Fruit fly (Drosophila melanogaster) whole organism, embryonic: ENCODE measurements around the gene alpha-Est3.

Experiments used
- CG10267 ChIP-seq: fragments of 200-800 bp; sonication (Bioruptor generic); optimal IDR thresholded peaks from 2 replicates; lab custom pipeline; 2018; ENCODE audit warnings: missing biosample characterization, mild to moderate bottlenecking, missing genetic modification characterization, moderate library complexity
- CG10543 ChIP-seq: fragments of 200-800 bp; sonication (Bioruptor generic); optimal IDR thresholded peaks from 3 replicates; lab custom pipeline; 2017; ENCODE audit warnings: missing biosample characterization, mild to moderate bottlenecking, missing genetic modification characterization, moderate library complexity
- CG10565 ChIP-seq: fragments of 200-800 bp; sonication (Bioruptor generic); optimal IDR thresholded peaks from 3 replicates; lab custom pipeline; 2016; ENCODE audit warnings: missing biosample characterization, mild to moderate bottlenecking, missing genetic modification characterization
- CG11696 ChIP-seq: fragments of 200-800 bp; sonication (Bioruptor generic); IDR thresholded peaks from 2 replicates; pipeline ENCODE4 v1.3.6; 2022; ENCODE audit warnings: missing biosample characterization, missing genetic modification characterization
- CG1233 ChIP-seq: fragments of 200-800 bp; sonication (Bioruptor generic); optimal IDR thresholded peaks from 4 replicates; lab custom pipeline; 2018; ENCODE audit warnings: missing biosample characterization, mild to moderate bottlenecking, missing genetic modification characterization
- CG13424 ChIP-seq: fragments of 200-800 bp; sonication (Bioruptor generic); optimal IDR thresholded peaks from 2 replicates; lab custom pipeline; 2019; ENCODE audit warnings: missing biosample characterization, mild to moderate bottlenecking, missing genetic modification characterization, moderate library complexity
- CG14441 ChIP-seq: fragments of 200-800 bp; sonication (Bioruptor generic); IDR thresholded peaks from 2 replicates; pipeline ENCODE4 v1.3.6; 2022; ENCODE audit warnings: missing biosample characterization, missing genetic modification characterization
- CG15514 ChIP-seq: fragments of 200-800 bp; sonication (Bioruptor generic); optimal IDR thresholded peaks from 3 replicates; lab custom pipeline; 2017; ENCODE audit warnings: missing biosample characterization, missing genetic modification characterization, mild to moderate bottlenecking, moderate library complexity, missing genetic modification reagents
- CG17612 ChIP-seq: fragments of 200-800 bp; sonication (Bioruptor generic); IDR thresholded peaks from 2 replicates; pipeline ENCODE4 v1.3.6; 2022; ENCODE audit warnings: missing biosample characterization, missing genetic modification characterization
- CG17829 ChIP-seq: fragments of 200-800 bp; optimal IDR thresholded peaks from 2 replicates; lab custom pipeline; 2019; ENCODE audit warnings: missing biosample characterization, mild to moderate bottlenecking, missing genetic modification characterization, moderate library complexity
- CG18476 ChIP-seq: fragments of 200-800 bp; sonication (Bioruptor generic); optimal IDR thresholded peaks from 2 replicates; lab custom pipeline; 2016; ENCODE audit warnings: missing biosample characterization, mild to moderate bottlenecking, missing genetic modification characterization
- CG30431 ChIP-seq: fragments of 200-800 bp; sonication (Bioruptor generic); optimal IDR thresholded peaks from 2 replicates; lab custom pipeline; 2017; ENCODE audit warnings: missing biosample characterization, missing genetic modification characterization
- CG31224 ChIP-seq: fragments of 200-800 bp; sonication (Bioruptor generic); IDR thresholded peaks from 2 replicates; pipeline ENCODE4 v1.3.6; 2022; ENCODE audit warnings: missing biosample characterization, missing genetic modification characterization
- CG32532 ChIP-seq: fragments of 200-800 bp; sonication (Bioruptor generic); IDR thresholded peaks from 2 replicates; pipeline ENCODE4 v1.3.6; 2022; ENCODE audit warnings: missing biosample characterization, missing genetic modification characterization
- CG33557 ChIP-seq: fragments of 200-800 bp; sonication (Bioruptor generic); optimal IDR thresholded peaks from 2 replicates; lab custom pipeline; 2019; ENCODE audit warnings: missing biosample characterization, mild to moderate bottlenecking, missing genetic modification characterization, moderate library complexity
- CG4707 ChIP-seq: fragments of 200-800 bp; sonication (Bioruptor generic); optimal IDR thresholded peaks from 2 replicates; lab custom pipeline; 2018; ENCODE audit warnings: missing biosample characterization, mild to moderate bottlenecking, missing genetic modification characterization, moderate library complexity
- CG4730 ChIP-seq: fragments of 200-800 bp; sonication (Bioruptor generic); IDR thresholded peaks from 2 replicates; pipeline ENCODE4 v1.3.6; 2022; ENCODE audit warnings: missing biosample characterization, missing genetic modification characterization
- CG7963 ChIP-seq: fragments of 200-800 bp; sonication (Bioruptor generic); IDR thresholded peaks from 3 replicates; pipeline ENCODE4 v1.3.6; 2022; ENCODE audit warnings: missing biosample characterization, missing genetic modification characterization; ENCODE audit not compliant: partially characterized antibody
- CG8924 ChIP-seq: fragments of 200-800 bp; optimal IDR thresholded peaks from 3 replicates; lab custom pipeline; 2019; ENCODE audit warnings: missing biosample characterization, mild to moderate bottlenecking, missing genetic modification characterization, moderate library complexity
- CG9797 ChIP-seq: fragments of 200-800 bp; sonication (Bioruptor generic); optimal IDR thresholded peaks from 3 replicates; lab custom pipeline; 2018; ENCODE audit warnings: missing biosample characterization, mild to moderate bottlenecking, missing genetic modification characterization
- CTCF ChIP-seq: fragments of 200-800 bp; sonication (Bioruptor generic); optimal IDR thresholded peaks from 2 replicates; lab custom pipeline; 2017; ENCODE audit warnings: missing biosample characterization, mild to moderate bottlenecking, missing genetic modification characterization, moderate library complexity
- Doc2 ChIP-seq: fragments of 200-800 bp; sonication (Bioruptor generic); IDR thresholded peaks from 2 replicates; pipeline ENCODE4 v1.3.6; 2022; ENCODE audit warnings: missing biosample characterization, missing genetic modification characterization
- E2f1 ChIP-seq: fragments of 200-800 bp; sonication (Bioruptor generic); IDR thresholded peaks from 2 replicates; pipeline ENCODE4 v1.3.6; 2022; ENCODE audit warnings: missing biosample characterization, missing genetic modification characterization
- HLH3B ChIP-seq: fragments of 200-800 bp; sonication (Bioruptor generic); IDR thresholded peaks from 2 replicates; pipeline ENCODE4 v1.3.6; 2022; ENCODE audit warnings: missing biosample characterization, missing genetic modification characterization
- HLHmδ ChIP-seq: fragments of 200-800 bp; sonication (Bioruptor generic); optimal IDR thresholded peaks from 2 replicates; lab custom pipeline; 2018; ENCODE audit warnings: missing biosample characterization, mild to moderate bottlenecking, missing genetic modification characterization, moderate library complexity
- Med ChIP-seq: fragments of 200-800 bp; sonication (Bioruptor generic); peaks from one replicate; lab custom pipeline; 2016; ENCODE audit warnings: missing biosample characterization, missing genetic modification characterization, mild to moderate bottlenecking, inconsistent platforms, moderate library complexity
- Pdp1 ChIP-seq, 2 experiments: fragments of 200-800 bp; sonication (Bioruptor generic); optimal IDR thresholded peaks; 3 replicates each; lab custom pipeline; 2016; ENCODE audit warnings: missing biosample characterization in 2 of 2, missing genetic modification characterization in 2 of 2, mild to moderate bottlenecking in 1 of 2, moderate library complexity in 1 of 2
- Sin3A ChIP-seq: fragments of >200 bp; optimal IDR thresholded peaks from 2 replicates; lab custom pipeline; 2018
- ash1 ChIP-seq: fragments of 200-800 bp; sonication (Bioruptor generic); optimal IDR thresholded peaks from 2 replicates; lab custom pipeline; 2018; ENCODE audit warnings: missing biosample characterization, mild to moderate bottlenecking, missing genetic modification characterization
- cg ChIP-seq: fragments of 200-800 bp; sonication (Bioruptor generic); optimal IDR thresholded peaks from 3 replicates; lab custom pipeline; 2019; ENCODE audit warnings: missing biosample characterization, mild to moderate bottlenecking, missing genetic modification characterization, moderate library complexity
- chif ChIP-seq, 2 experiments: fragments of 200-800 bp; sonication (Bioruptor generic); optimal IDR thresholded peaks; 3 replicates each; lab custom pipeline; 2016; ENCODE audit warnings: missing biosample characterization in 2 of 2, missing genetic modification characterization in 2 of 2
- chinmo ChIP-seq: fragments of 200-800 bp; sonication (Bioruptor generic); IDR thresholded peaks from 4 replicates; pipeline ENCODE4 v1.3.6; 2022; ENCODE audit warnings: missing biosample characterization, missing genetic modification characterization; ENCODE audit not compliant: partially characterized antibody
- crp ChIP-seq, 2 experiments: fragments of 200-800 bp; sonication (Bioruptor generic); optimal IDR thresholded peaks; 2 replicates in 1 of 2; 3 replicates in 1 of 2; lab custom pipeline; 2017; ENCODE audit warnings: missing biosample characterization in 2 of 2, missing genetic modification characterization in 2 of 2, mild to moderate bottlenecking in 1 of 2, moderate library complexity in 1 of 2
- cwo ChIP-seq: fragments of 200-800 bp; sonication (Bioruptor generic); optimal IDR thresholded peaks from 3 replicates; lab custom pipeline; 2017; ENCODE audit warnings: missing biosample characterization, missing genetic modification characterization, mild to moderate bottlenecking, moderate library complexity, missing genetic modification reagents
- da ChIP-seq: fragments of 200-800 bp; sonication (Bioruptor generic); optimal IDR thresholded peaks from 2 replicates; lab custom pipeline; 2016; ENCODE audit warnings: missing biosample characterization, missing genetic modification characterization
- ewg ChIP-seq: fragments of 200-800 bp; sonication (Bioruptor generic); optimal IDR thresholded peaks from 3 replicates; lab custom pipeline; 2017; ENCODE audit warnings: mild to moderate bottlenecking, missing biosample characterization, missing genetic modification reagents, missing genetic modification characterization
- exex ChIP-seq: fragments of 200-800 bp; sonication (Bioruptor generic); optimal IDR thresholded peaks from 4 replicates; lab custom pipeline; 2018; ENCODE audit warnings: missing biosample characterization, mild to moderate bottlenecking, missing genetic modification characterization, moderate library complexity
- fd102C ChIP-seq: fragments of 200-800 bp; sonication (Bioruptor generic); optimal IDR thresholded peaks from 2 replicates; lab custom pipeline; 2018; ENCODE audit warnings: missing biosample characterization, mild to moderate bottlenecking, missing genetic modification characterization, moderate library complexity
- grn ChIP-seq: fragments of 200-800 bp; sonication (Bioruptor generic); optimal IDR thresholded peaks from 3 replicates; lab custom pipeline; 2017; ENCODE audit warnings: missing biosample characterization, missing genetic modification characterization
- hbn ChIP-seq: fragments of 200-800 bp; sonication (Bioruptor generic); IDR thresholded peaks from 2 replicates; pipeline ENCODE4 v1.3.6; 2022; ENCODE audit warnings: missing biosample characterization, missing genetic modification characterization; ENCODE audit not compliant: partially characterized antibody
- ken ChIP-seq: fragments of 200-800 bp; sonication (Bioruptor generic); IDR thresholded peaks from 3 replicates; pipeline ENCODE4 v1.3.6; 2022; ENCODE audit warnings: missing biosample characterization, missing genetic modification characterization
- mirr ChIP-seq: fragments of 200-800 bp; sonication (Bioruptor generic); optimal IDR thresholded peaks from 3 replicates; lab custom pipeline; 2018; ENCODE audit warnings: missing biosample characterization, mild to moderate bottlenecking, missing genetic modification characterization
- pfk ChIP-seq: fragments of 200-800 bp; sonication (Bioruptor generic); optimal IDR thresholded peaks from 2 replicates; lab custom pipeline; 2018; ENCODE audit warnings: missing biosample characterization, mild to moderate bottlenecking, missing genetic modification characterization, moderate library complexity
- pnt ChIP-seq: fragments of 200-800 bp; sonication (Bioruptor generic); optimal IDR thresholded peaks from 3 replicates; lab custom pipeline; 2016; ENCODE audit warnings: missing biosample characterization, missing genetic modification characterization
- repo ChIP-seq: fragments of 200-800 bp; sonication (Bioruptor generic); optimal IDR thresholded peaks from 2 replicates; lab custom pipeline; 2016; ENCODE audit warnings: missing biosample characterization, missing genetic modification characterization
- row ChIP-seq: fragments of 200-800 bp; sonication (Bioruptor generic); IDR thresholded peaks from 3 replicates; pipeline ENCODE4 v1.3.6; 2022; ENCODE audit warnings: missing biosample characterization, missing genetic modification characterization
- slbo ChIP-seq: fragments of 200-800 bp; sonication (Bioruptor generic); IDR thresholded peaks from 2 replicates; pipeline ENCODE4 v1.3.6; 2022; ENCODE audit warnings: missing biosample characterization, missing genetic modification characterization
- slou ChIP-seq: fragments of 200-800 bp; sonication (Bioruptor generic); optimal IDR thresholded peaks from 3 replicates; lab custom pipeline; 2016; ENCODE audit warnings: missing biosample characterization, missing genetic modification characterization
- sug ChIP-seq: fragments of 200-800 bp; optimal IDR thresholded peaks from 2 replicates; lab custom pipeline; 2019; ENCODE audit warnings: missing biosample characterization, mild to moderate bottlenecking, missing genetic modification characterization, moderate library complexity
- tgo ChIP-seq: fragments of 200-800 bp; sonication (Bioruptor generic); IDR thresholded peaks from 3 replicates; pipeline ENCODE4 v1.3.6; 2022; ENCODE audit warnings: missing biosample characterization, missing genetic modification characterization
- ttk ChIP-seq: fragments of 200-800 bp; sonication (Bioruptor generic); IDR thresholded peaks from 2 replicates; pipeline ENCODE4 v2.1.2; 2022; ENCODE audit warnings: missing biosample characterization, missing genetic modification characterization
- zfh1 ChIP-seq: fragments of 200-800 bp; sonication (Bioruptor generic); IDR thresholded peaks from 3 replicates; pipeline ENCODE4 v1.3.6; 2022; ENCODE audit warnings: missing biosample characterization, missing genetic modification characterization

alpha-Est3 gene

DNA sequence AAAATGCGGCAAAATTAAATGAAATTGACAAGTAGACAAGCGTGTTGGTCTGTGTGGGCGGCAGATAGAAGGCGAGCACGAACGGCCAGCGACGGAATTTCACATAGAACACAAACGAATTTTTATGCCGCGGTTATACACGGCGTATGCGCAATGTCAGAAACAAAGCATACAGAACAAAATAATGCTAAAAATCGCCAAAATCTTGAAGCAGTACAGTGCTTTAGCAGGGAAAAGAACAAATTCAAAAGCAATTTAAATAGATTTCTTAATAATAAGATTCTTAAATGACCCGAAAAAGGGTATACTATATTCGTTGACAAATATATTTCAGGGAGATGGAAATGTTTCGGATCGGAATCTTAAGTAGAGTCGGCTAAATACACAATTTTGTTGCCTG lies 40.9 kb downstream of the alpha-Est3 start (continued):
- peak; percentile 80 for TF ChIP-seq slbo (GFP tag; lab: Robert Waterston, UW)
- no peak for TF ChIP-seq CG7963
- no peak for TF ChIP-seq CG33557 (GFP tag; lab: Kevin White, UChicago)
- TF ChIP-seq slou (GFP tag; lab: Kevin White, UChicago), result peak; percentile 18
- no peak for TF ChIP-seq CTCF
- TF ChIP-seq CG4730 (GFP tag; lab: Robert Waterston, UW), result no peak
- no peak for TF ChIP-seq da (GFP tag; lab: Kevin White, UChicago)
- no peak for TF ChIP-seq CG11696 (GFP tag; lab: Robert Waterston, UW)
- peak; percentile 43; the same call in 1 of the 2 replicates for TF ChIP-seq CG14441 (GFP tag; lab: Robert Waterston, UW)
- TF ChIP-seq pnt (GFP tag; lab: Kevin White, UChicago), result no peak
- TF ChIP-seq HLH3B, result 0 out of 2 replicates have a peak, but pooled peaks have one; percentile 23
- no peak for TF ChIP-seq CG10543 (GFP tag; lab: Kevin White, UChicago)
- TF ChIP-seq ken, result no peak
- TF ChIP-seq row (GFP tag; lab: Robert Waterston, UW), result peak; percentile 70
- TF ChIP-seq Doc2 (GFP tag; lab: Robert Waterston, UW), result no peak
- TF ChIP-seq tgo (GFP tag; lab: Robert Waterston, UW), result 0 out of 3 replicates have a peak, but pooled peaks have one; percentile 14
- no peak for TF ChIP-seq CG18476 (GFP tag; lab: Kevin White, UChicago)
- TF ChIP-seq CG17612 (GFP tag; lab: Robert Waterston, UW), result 0 out of 2 replicates have a peak, but pooled peaks have one; percentile 24
- TF ChIP-seq CG30431, result no peak
- TF ChIP-seq CG32532 (GFP tag; lab: Robert Waterston, UW), result peak; percentile 57
- no peak for TF ChIP-seq chif (GFP tag; optimal IDR thresholded peaks at IDR 0.05; lab: Kevin White, UChicago)
- TF ChIP-seq CG10267 (tag; lab: Kevin White, UChicago), result no peak
- TF ChIP-seq pfk (GFP tag; lab: Kevin White, UChicago), result no peak
- no peak for TF ChIP-seq CG10565
- TF ChIP-seq fd102C, result no peak
- TF ChIP-seq CG31224 (GFP tag; lab: Robert Waterston, UW), result 0 out of 2 replicates have a peak, but pooled peaks have one; percentile 11
- TF ChIP-seq zfh1 (GFP tag; lab: Robert Waterston, UW), result peak; percentile 36; the same call in 1 of the 3 replicates
- no peak for TF ChIP-seq cg (GFP tag; lab: Kevin White, UChicago)
- TF ChIP-seq E2f1 (GFP tag; lab: Robert Waterston, UW), result no peak

DNA sequence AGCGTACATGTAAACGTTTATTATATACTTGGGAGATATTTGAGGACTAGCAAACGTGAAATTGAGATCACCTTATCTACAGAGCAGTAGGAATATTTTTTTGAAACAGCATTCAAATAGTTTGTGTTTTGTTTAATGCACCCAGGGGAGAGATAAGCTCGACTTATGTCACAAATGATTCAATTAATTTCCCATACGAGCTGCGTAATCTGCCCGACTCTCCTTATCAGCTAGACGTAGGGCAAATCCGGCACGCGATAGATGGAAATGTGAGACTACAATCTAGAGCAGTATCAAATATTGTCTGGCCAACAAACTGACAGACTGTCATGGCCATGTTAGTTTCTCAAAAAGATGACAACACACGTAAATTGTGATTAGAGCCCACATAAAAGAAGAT lies 41.9 kb downstream of the alpha-Est3 start:
- peak; percentile 87 for TF ChIP-seq mirr (GFP tag; lab: Kevin White, UChicago)
- TF ChIP-seq CG1233 (GFP tag; lab: Kevin White, UChicago), result no peak
- no peak for TF ChIP-seq ash1 (GFP tag; lab: Kevin White, UChicago)
- TF ChIP-seq ewg (GFP tag; lab: Kevin White, UChicago), result no peak
- no peak for TF ChIP-seq Sin3A (lab: Kevin White, UChicago)
- no peak for TF ChIP-seq HLHmδ
- TF ChIP-seq crp (GFP tag; optimal IDR thresholded peaks at IDR 0.05; lab: Kevin White, UChicago), result no peak
- peak; percentile 48 for TF ChIP-seq grn (GFP tag; lab: Kevin White, UChicago)
- no peak for TF ChIP-seq CG9797
- no peak for TF ChIP-seq ttk (GFP tag; lab: Robert Waterston, UW)
- TF ChIP-seq exex (tag; lab: Kevin White, UChicago), result peak; percentile 71
- TF ChIP-seq CG15514 (GFP tag; lab: Kevin White, UChicago), result no peak
- TF ChIP-seq repo (GFP tag; lab: Kevin White, UChicago), result no peak
- TF ChIP-seq chinmo (GFP tag; lab: Robert Waterston, UW), result 0 out of 4 replicates have a peak, but pooled peaks have one; percentile 18
- TF ChIP-seq Med (GFP tag; lab: Kevin White, UChicago), result peak; percentile 32
- no peak for TF ChIP-seq hbn
- no peak for TF ChIP-seq CG17829 (tag; lab: Kevin White, UChicago)
- peak; percentile 67 for TF ChIP-seq sug (tag; lab: Kevin White, UChicago)
- peak; percentile 70 for TF ChIP-seq cwo
- no peak for TF ChIP-seq CG13424 (tag; lab: Kevin White, UChicago)
- peak in 1 of 2 experiments; percentile 95 for TF ChIP-seq Pdp1 (GFP tag; optimal IDR thresholded peaks at IDR 0.05; lab: Kevin White, UChicago)
- no peak for TF ChIP-seq CG4707 (GFP tag; lab: Kevin White, UChicago)
- TF ChIP-seq CG8924, result no peak
